Worm (Caenorhabditis elegans): ENCODE measurements around the gene nrf-5.

- TF ChIP-seq W03F9.2 (tag; optimal IDR thresholded peaks at IDR 0.05): no peak
- TF ChIP-seq dao-5 (tag; optimal IDR thresholded peaks at IDR 0.05): no peak
- TF ChIP-seq him-1 (tag; optimal IDR thresholded peaks at IDR 0.05): no peak
Observed at ce11 chrV:13833951-13834350, 5.9 kb downstream of the nrf-5 start, which contains the start of gene srx-129.
